Worm (Caenorhabditis elegans): ENCODE measurements around the gene srlf-18.

DNA sequence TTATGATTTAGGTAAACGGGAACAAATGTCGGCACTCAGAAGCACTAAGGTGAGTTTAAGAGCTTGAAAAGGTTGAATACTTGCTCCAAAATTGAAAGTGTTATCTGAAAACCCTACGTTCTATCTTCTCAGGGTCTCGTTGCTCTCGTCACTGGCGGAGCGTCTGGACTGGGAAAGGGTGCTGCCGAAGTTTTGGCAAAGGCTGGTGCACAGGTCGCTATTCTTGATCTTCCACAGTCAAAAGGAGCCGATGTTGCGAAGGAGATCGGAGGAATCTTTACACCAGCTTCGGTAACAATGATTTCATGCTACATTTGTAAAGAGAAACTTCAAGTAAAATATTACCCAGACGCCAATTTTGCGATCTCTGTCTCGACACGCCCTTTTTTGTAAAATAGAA is 30.0 kb upstream of the srlf-18 start, which contains the start of gene ard-1:
- TF ChIP-seq ztf-4 (tag; optimal IDR thresholded peaks at IDR 0.05) (no peak), tbx-2 (tag; optimal IDR thresholded peaks at IDR 0.05) (no peak), jun-1 (tag; optimal IDR thresholded peaks at IDR 0.05) (no peak), nhr-28 (tag; optimal IDR thresholded peaks at IDR 0.05) (no peak), nhr-77 (tag; optimal IDR thresholded peaks at IDR 0.05) (no peak), nhr-67 (tag; optimal IDR thresholded peaks at IDR 0.05) (no peak), skn-1 (tag; optimal IDR thresholded peaks at IDR 0.05) (no peak), nhr-23 (tag; optimal IDR thresholded peaks at IDR 0.05) (no peak), R02D3.7 (tag; optimal IDR thresholded peaks at IDR 0.05) (no peak), elt-3 (tag; optimal IDR thresholded peaks at IDR 0.05) (no peak), aly-2 (tag; optimal IDR thresholded peaks at IDR 0.05) (no peak), snpc-4 (tag; optimal IDR thresholded peaks at IDR 0.05) (no peak), unc-62 (GFP tag; optimal IDR thresholded peaks at IDR 0.05) (no peak), pqm-1 (tag; optimal IDR thresholded peaks at IDR 0.05) (no peak)
